Worm (Caenorhabditis elegans): Measurements from ENCODE around the gene apc-2.

- TF ChIP-seq ztf-11 (tag; optimal IDR thresholded peaks at IDR 0.05) (no peak), nhr-129 (tag; optimal IDR thresholded peaks at IDR 0.05) (no peak)
Observed at ce11 chrIII:8080165-8080738, at the start of gene apc-2, which contains the start of gene dcr-1.

Measured in whole organism, L2 larva.